Worm (Caenorhabditis elegans) whole organism, young adult: Measurements from ENCODE around the gene hoe-1.
A peak's percentile ranks its signal among the peaks of the same experiment; 100 is the strongest.

Source experiments
- B0261.1 ChIP-seq: sonication (generic microtip); optimal IDR thresholded peaks from 2 replicates; lab custom pipeline; 2016; ENCODE audit warnings: mild to moderate bottlenecking, missing genetic modification characterization, moderate library complexity, missing compliant biosample characterization
- B0336.3 ChIP-seq: fragments of 200-800 bp; sonication (Bioruptor generic); IDR thresholded peaks from 2 replicates; pipeline ENCODE4 v1.3.6; 2022; ENCODE audit warnings: missing genetic modification characterization, missing compliant biosample characterization
- C06A6.2 ChIP-seq: fragments of 200-800 bp; sonication (Bioruptor generic); conservative IDR thresholded peaks from 2 replicates; pipeline ENCODE4 v1.3.6; 2022; ENCODE audit warnings: missing genetic modification characterization, missing compliant biosample characterization
- D2030.7 ChIP-seq: fragments of 200-800 bp; sonication (Bioruptor generic); IDR thresholded peaks from 2 replicates; pipeline ENCODE4 v1.3.6; 2022; ENCODE audit warnings: missing genetic modification reagents, missing genetic modification characterization, missing compliant biosample characterization
- F10E7.11 ChIP-seq: sonication (generic microtip); optimal IDR thresholded peaks from 2 replicates; lab custom pipeline; 2017; ENCODE audit warnings: mild to moderate bottlenecking, missing genetic modification characterization, moderate library complexity, missing compliant biosample characterization
- F22D6.2 ChIP-seq: sonication (generic microtip); optimal IDR thresholded peaks from 2 replicates; lab custom pipeline; 2016; ENCODE audit warnings: mild to moderate bottlenecking, missing genetic modification characterization, missing compliant biosample characterization
- F23B12.7 ChIP-seq: sonication (generic microtip); optimal IDR thresholded peaks from 2 replicates; lab custom pipeline; 2017; ENCODE audit warnings: missing genetic modification characterization, mild to moderate bottlenecking, missing compliant biosample characterization, antibody characterized with exemption, moderate library complexity; ENCODE audit not compliant: insufficient read depth
- F33H1.4 ChIP-seq: fragments of 200-800 bp; sonication (Bioruptor generic); IDR thresholded peaks from 2 replicates; pipeline ENCODE4 v1.3.6; 2022; ENCODE audit warnings: missing genetic modification reagents, missing genetic modification characterization, missing compliant biosample characterization
- F37B4.10 ChIP-seq: fragments of 200-800 bp; sonication (Bioruptor generic); IDR thresholded peaks from 2 replicates; pipeline ENCODE4 v1.3.6; 2022; ENCODE audit warnings: missing genetic modification characterization, missing compliant biosample characterization
- K11D2.4 ChIP-seq: fragments of 200-800 bp; sonication (Bioruptor generic); IDR thresholded peaks from 2 replicates; pipeline ENCODE4 v1.3.6; 2022; ENCODE audit warnings: missing genetic modification reagents, missing genetic modification characterization, missing compliant biosample characterization
- Y56A3A.18 ChIP-seq: fragments of 200-800 bp; sonication (Bioruptor generic); IDR thresholded peaks from 2 replicates; pipeline ENCODE4 v1.3.6; 2022; ENCODE audit warnings: missing genetic modification reagents, missing genetic modification characterization, missing compliant biosample characterization
- Y67H2A.10 ChIP-seq: fragments of 200-800 bp; sonication (Bioruptor generic); conservative IDR thresholded peaks from 2 replicates; pipeline ENCODE4 v1.3.6; 2022; ENCODE audit warnings: missing genetic modification reagents, missing genetic modification characterization, missing compliant biosample characterization
- Y79H2A.3 ChIP-seq: fragments of 200-800 bp; sonication (Bioruptor generic); conservative IDR thresholded peaks from 2 replicates; pipeline ENCODE4 v1.3.6; 2022; ENCODE audit warnings: missing genetic modification reagents, missing genetic modification characterization, missing compliant biosample characterization
- Y95B8A.8 ChIP-seq: fragments of 200-800 bp; sonication (Bioruptor generic); IDR thresholded peaks from 2 replicates; pipeline ENCODE4 v1.3.6; 2022; ENCODE audit warnings: missing genetic modification reagents, missing genetic modification characterization, missing compliant biosample characterization
- aptf-2 ChIP-seq: fragments of 200-800 bp; sonication (Bioruptor generic); conservative IDR thresholded peaks from 2 replicates; pipeline ENCODE4 v1.3.6; 2022; ENCODE audit warnings: missing genetic modification reagents, missing genetic modification characterization, missing compliant biosample characterization
- attf-3 ChIP-seq: fragments of 200-800 bp; sonication (Bioruptor generic); conservative IDR thresholded peaks from 2 replicates; pipeline ENCODE4 v1.3.6; 2022; ENCODE audit warnings: missing genetic modification reagents, missing genetic modification characterization, missing compliant biosample characterization
- attf-5 ChIP-seq: fragments of 200-800 bp; sonication (Bioruptor generic); optimal IDR thresholded peaks from 2 replicates; lab custom pipeline; 2018; ENCODE audit warnings: mild to moderate bottlenecking, missing genetic modification characterization, missing compliant biosample characterization
- attf-6 ChIP-seq: fragments of 200-800 bp; sonication (Bioruptor generic); IDR thresholded peaks from 2 replicates; pipeline ENCODE4 v1.3.6; 2022; ENCODE audit warnings: missing genetic modification reagents, missing genetic modification characterization, missing compliant biosample characterization
- cebp-1 ChIP-seq, 2 experiments: fragments of 200-800 bp in 1 of 2; sonication (Bioruptor generic) in 1 of 2; sonication (generic microtip) in 1 of 2; IDR thresholded peaks in 1 of 2; optimal IDR thresholded peaks in 1 of 2; 2 replicates each; pipeline versions ENCODE4 v1.3.6 to Lab custom; 2017 to 2022; ENCODE audit warnings: missing compliant biosample characterization in 2 of 2, missing genetic modification characterization in 2 of 2, mild to moderate bottlenecking in 1 of 2, missing genetic modification reagents in 1 of 2, moderate library complexity in 1 of 2
- die-1 ChIP-seq: sonication (generic microtip); optimal IDR thresholded peaks from 2 replicates; lab custom pipeline; 2016; ENCODE audit warnings: missing genotype, mild to moderate bottlenecking, missing genetic modification characterization, missing compliant biosample characterization
- dox-1 ChIP-seq: fragments of 200-800 bp; sonication (Bioruptor generic); IDR thresholded peaks from 2 replicates; pipeline ENCODE4 v1.3.6; 2022; ENCODE audit warnings: missing genetic modification reagents, missing genetic modification characterization, missing compliant biosample characterization
- egl-18 ChIP-seq: fragments of 200-800 bp; sonication (Bioruptor generic); IDR thresholded peaks from 2 replicates; pipeline ENCODE4 v1.3.6; 2022; ENCODE audit warnings: missing genetic modification reagents, missing genetic modification characterization, missing compliant biosample characterization
- egl-44 ChIP-seq: fragments of 200-800 bp; sonication (Bioruptor generic); IDR thresholded peaks from 2 replicates; pipeline ENCODE4 v1.3.6; 2022; ENCODE audit warnings: missing genetic modification reagents, missing genetic modification characterization, missing compliant biosample characterization
- hlh-12 ChIP-seq: sonication (generic microtip); optimal IDR thresholded peaks from 2 replicates; lab custom pipeline; 2016; ENCODE audit warnings: missing genetic modification characterization, missing compliant biosample characterization
- hmg-1.2 ChIP-seq: fragments of 200-800 bp; sonication (Bioruptor generic); IDR thresholded peaks from 2 replicates; pipeline ENCODE4 v1.3.6; 2022; ENCODE audit warnings: missing genetic modification reagents, missing genetic modification characterization, missing compliant biosample characterization
- lin-26 ChIP-seq: fragments of 200-800 bp; sonication (Bioruptor generic); IDR thresholded peaks from 2 replicates; pipeline ENCODE4 v1.3.6; 2022; ENCODE audit warnings: missing genetic modification reagents, missing genetic modification characterization, missing compliant biosample characterization
- lin-35 ChIP-seq, 3 experiments: fragments of 150-350 bp in 2 of 3; sonication (generic microtip) in 1 of 3; optimal IDR thresholded peaks; 2 replicates each; lab custom pipeline; 2014 to 2018; ENCODE audit warnings: missing biosample characterization in 3 of 3, missing genetic modification characterization in 3 of 3, missing genetic modification reagents in 3 of 3
- lir-1 ChIP-seq: fragments of 200-800 bp; sonication (Bioruptor generic); conservative IDR thresholded peaks from 2 replicates; pipeline ENCODE4 v1.3.6; 2022; ENCODE audit warnings: missing genetic modification reagents, missing genetic modification characterization, missing compliant biosample characterization
- madf-3 ChIP-seq: fragments of 200-800 bp; sonication (Bioruptor generic); IDR thresholded peaks from 2 replicates; pipeline ENCODE4 v1.3.6; 2022; ENCODE audit warnings: missing genetic modification reagents, missing genetic modification characterization, missing compliant biosample characterization
- madf-6 ChIP-seq: fragments of 200-800 bp; sonication (Bioruptor generic); IDR thresholded peaks from 2 replicates; pipeline ENCODE4 v1.3.6; 2022; ENCODE audit warnings: missing genetic modification reagents, missing genetic modification characterization, missing compliant biosample characterization
- madf-8 ChIP-seq: fragments of 200-800 bp; sonication (Bioruptor generic); conservative IDR thresholded peaks from 2 replicates; pipeline ENCODE4 v1.3.6; 2022; ENCODE audit warnings: missing genetic modification reagents, missing genetic modification characterization, missing compliant biosample characterization
- mcd-1 ChIP-seq: fragments of 200-800 bp; sonication (Bioruptor generic); IDR thresholded peaks from 2 replicates; pipeline ENCODE4 v1.3.6; 2022; ENCODE audit warnings: missing genetic modification reagents, missing genetic modification characterization, missing compliant biosample characterization
- nfyb-1 ChIP-seq: fragments of 200-800 bp; sonication (Bioruptor generic); IDR thresholded peaks from 2 replicates; pipeline ENCODE4 v1.3.6; 2022; ENCODE audit warnings: missing genetic modification reagents, missing genetic modification characterization, missing compliant biosample characterization
- pbrm-1 ChIP-seq: fragments of 200-800 bp; sonication (Bioruptor generic); IDR thresholded peaks from 2 replicates; pipeline ENCODE4 v1.3.6; 2022; ENCODE audit warnings: missing genetic modification reagents, missing genetic modification characterization, missing compliant biosample characterization
- rec-8 ChIP-seq, 2 experiments: sonication (generic microtip); optimal IDR thresholded peaks; 2 replicates each; lab custom pipeline; 2016; ENCODE audit warnings: mild to moderate bottlenecking in 2 of 2, missing genetic modification characterization in 2 of 2, missing genetic modification reagents in 2 of 2, missing genotype in 2 of 2, missing biosample characterization in 1 of 2, missing compliant biosample characterization in 1 of 2, moderate library complexity in 1 of 2
- sea-2 ChIP-seq: fragments of 200-800 bp; sonication (Bioruptor generic); IDR thresholded peaks from 2 replicates; pipeline ENCODE4 v1.3.6; 2022; ENCODE audit warnings: missing genetic modification characterization, missing compliant biosample characterization
- snpc-1.3 ChIP-seq: sonication (generic microtip); optimal IDR thresholded peaks from 2 replicates; lab custom pipeline; 2017; ENCODE audit warnings: missing genetic modification characterization, mild to moderate bottlenecking, missing compliant biosample characterization, antibody characterized with exemption, moderate library complexity, missing genotype, missing genetic modification reagents; ENCODE audit not compliant: insufficient read depth
- snpc-3.4 ChIP-seq: sonication (generic microtip); optimal IDR thresholded peaks from 2 replicates; lab custom pipeline; 2017; ENCODE audit warnings: missing genetic modification characterization, mild to moderate bottlenecking, missing compliant biosample characterization, antibody characterized with exemption, moderate library complexity, missing genotype, missing genetic modification reagents
- tlf-1 ChIP-seq: fragments of 200-800 bp; sonication (Bioruptor generic); optimal IDR thresholded peaks from 2 replicates; lab custom pipeline; 2018; ENCODE audit warnings: mild to moderate bottlenecking, missing genetic modification characterization, missing compliant biosample characterization
- ztf-26 ChIP-seq: sonication (generic microtip); optimal IDR thresholded peaks from 2 replicates; lab custom pipeline; 2017; ENCODE audit warnings: missing genetic modification characterization, missing compliant biosample characterization
- ztf-28 ChIP-seq: fragments of 200-800 bp; sonication (Bioruptor generic); IDR thresholded peaks from 2 replicates; pipeline ENCODE4 v1.3.6; 2022; ENCODE audit warnings: missing genetic modification reagents, missing genetic modification characterization, missing compliant biosample characterization

The hoe-1 gene

DNA sequence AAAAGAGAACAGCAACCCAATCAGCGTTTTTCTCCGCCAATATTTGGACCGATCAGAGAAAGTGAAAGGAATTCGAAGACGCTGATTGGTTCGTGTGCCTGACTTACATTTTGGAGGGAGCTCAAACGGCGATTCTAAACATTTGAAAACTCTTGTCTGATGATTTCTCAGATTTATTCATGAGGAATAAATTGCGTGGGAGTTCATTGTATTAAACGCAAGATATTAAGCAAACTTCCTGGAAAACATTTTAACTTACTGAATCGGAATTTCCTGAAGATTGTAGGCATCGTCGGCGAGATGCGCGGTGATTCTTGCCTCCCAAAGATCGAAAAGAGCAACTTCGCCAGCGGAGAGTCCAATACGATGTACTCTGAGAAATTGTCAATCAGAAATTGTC lies 19.5 kb downstream of the hoe-1 start, which contains the start of gene K08F11.1:
Gene K08F11.1 (plus strand): TSS at position 301 of the 400 bp plus-strand sequence.
- TF ChIP-seq snpc-1.3 (tag; lab: Kevin White, UChicago) (no peak), F22D6.2 (tag; lab: Kevin White, UChicago) (no peak), tlf-1 (GFP tag; lab: Kevin White, UChicago) (no peak), B0336.3 (GFP tag; lab: Robert Waterston, UW) (no peak), attf-6 (GFP tag; lab: Robert Waterston, UW) (no peak), hlh-12 (tag; lab: Kevin White, UChicago) (no peak), lin-35 (GFP tag; optimal IDR thresholded peaks at IDR 0.05; lab: Kevin White, UChicago) (no peak), F23B12.7 (tag; lab: Kevin White, UChicago) (no peak), Y79H2A.3 (GFP tag; lab: Robert Waterston, UW) (no peak), F10E7.11 (tag; lab: Kevin White, UChicago) (no peak), madf-6 (GFP tag; lab: Robert Waterston, UW) (no peak), snpc-3.4 (no peak)

DNA sequence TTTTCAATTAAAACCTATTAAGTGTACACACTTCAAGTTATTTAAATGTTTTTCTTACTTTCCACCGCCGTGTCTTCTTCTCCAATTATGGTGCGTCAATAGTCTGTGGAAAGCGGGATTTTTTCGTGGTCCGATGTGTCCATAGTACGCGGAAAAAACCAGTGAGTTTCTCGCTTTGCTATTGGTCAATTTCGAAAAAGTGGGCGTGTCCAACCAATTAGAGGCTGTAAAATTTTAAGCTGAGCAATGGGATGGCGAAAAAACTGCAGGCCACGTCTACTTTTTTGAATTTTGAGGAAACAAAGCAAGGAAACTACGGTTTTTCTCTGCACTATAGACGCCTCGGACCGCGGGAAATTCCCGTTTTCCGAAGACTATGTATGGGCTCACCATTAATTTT lies 20.4 kb downstream of the hoe-1 start:
- TF ChIP-seq rec-8 (tag; optimal IDR thresholded peaks at IDR 0.05; lab: Kevin White, UChicago), result no peak
- TF ChIP-seq die-1 (tag; lab: Kevin White, UChicago), result no peak
- TF ChIP-seq C06A6.2 (GFP tag; lab: Robert Waterston, UW), result no peak
- TF ChIP-seq ztf-26 (tag; lab: Kevin White, UChicago), result no peak
- TF ChIP-seq sea-2 (GFP tag; lab: Robert Waterston, UW), result no peak
- no peak for TF ChIP-seq B0261.1
- TF ChIP-seq lin-35 (GFP tag; optimal IDR thresholded peaks at IDR 0.05; lab: Kevin White, UChicago), result no peak

- peak; percentile 33; the same call in 1 of the 2 replicates for TF ChIP-seq hmg-1.2 (GFP tag; lab: Robert Waterston, UW)
- TF ChIP-seq mcd-1 (GFP tag; lab: Robert Waterston, UW), result peak; percentile 52
- TF ChIP-seq, all 124 proteins: peak for 2; not testable (repeated sequence) for 122
These were observed 22.8 kb downstream of the hoe-1 start for ce11 chrIV:4721247-4721646.

- TF ChIP-seq Y95B8A.8 (GFP tag; lab: Robert Waterston, UW), result peak; percentile 87; the same call in 1 of the 2 replicates
- peak; percentile 80 for TF ChIP-seq D2030.7 (GFP tag; lab: Robert Waterston, UW)
- peak; percentile 88 for TF ChIP-seq egl-44 (GFP tag; lab: Robert Waterston, UW)
- TF ChIP-seq attf-3 (GFP tag; lab: Robert Waterston, UW), result peak; percentile 80
- peak; percentile 90 for TF ChIP-seq madf-3 (GFP tag; lab: Robert Waterston, UW)
- TF ChIP-seq aptf-2 (GFP tag; lab: Robert Waterston, UW), result peak; percentile 86
- TF ChIP-seq attf-5 (GFP tag; lab: Kevin White, UChicago), result peak; percentile 50
- TF ChIP-seq Y56A3A.18 (GFP tag; lab: Robert Waterston, UW), result peak; percentile 81; the same call in 1 of the 2 replicates
- TF ChIP-seq cebp-1 (GFP tag; IDR thresholded peaks at IDR 0.05; lab: Robert Waterston, UW), result peak; percentile 91
- TF ChIP-seq cebp-1 (tag; optimal IDR thresholded peaks at IDR 0.05; lab: Kevin White, UChicago), result peak; percentile 53
- TF ChIP-seq sea-2 (GFP tag; lab: Robert Waterston, UW), result peak; percentile 78; the same call in 1 of the 2 replicates
- peak; percentile 99 for TF ChIP-seq mcd-1 (GFP tag; lab: Robert Waterston, UW)
- peak; percentile 79 for TF ChIP-seq Y67H2A.10 (GFP tag; lab: Robert Waterston, UW)
- TF ChIP-seq F37B4.10 (GFP tag; lab: Robert Waterston, UW), result peak; percentile 93; the same call in 1 of the 2 replicates
- peak; percentile 98 for TF ChIP-seq nfyb-1 (GFP tag; lab: Robert Waterston, UW)
- peak; percentile 83 for TF ChIP-seq F33H1.4
- peak; percentile 93 for TF ChIP-seq pbrm-1 (GFP tag; lab: Robert Waterston, UW)
- TF ChIP-seq lin-26, result peak; percentile 70; the same call in 1 of the 2 replicates
- peak; percentile 86 for TF ChIP-seq ztf-28
- TF ChIP-seq lir-1 (GFP tag; lab: Robert Waterston, UW), result peak; percentile 70
- TF ChIP-seq Y79H2A.3 (GFP tag; lab: Robert Waterston, UW), result peak; percentile 79
- peak; percentile 42; the same call in 1 of the 2 replicates for TF ChIP-seq madf-8 (GFP tag; lab: Robert Waterston, UW)
- peak; percentile 98 for TF ChIP-seq K11D2.4 (GFP tag; lab: Robert Waterston, UW)
- TF ChIP-seq dox-1, result peak; percentile 98
- 0 out of 2 replicates have a peak, but pooled peaks have one; percentile 81 for TF ChIP-seq egl-18 (GFP tag; lab: Robert Waterston, UW)
These were observed 23.5 kb downstream of the hoe-1 start for ce11 chrIV:4720522-4720921.
